Worm (Caenorhabditis elegans) whole organism, mixed stage, embryonic: ENCODE data around the gene ham-1.

ENCODE experiments used
- blmp-1 ChIP-seq: fragments of 150-350 bp; optimal IDR thresholded peaks from 2 replicates; lab custom pipeline; 2014; ENCODE audit warnings: missing biosample characterization, missing genetic modification characterization
- ceh-39 ChIP-seq: fragments of 150-350 bp; optimal IDR thresholded peaks from 2 replicates; lab custom pipeline; 2014; ENCODE audit warnings: missing biosample characterization, missing genetic modification characterization
- drap-1 ChIP-seq: fragments of 200-800 bp; sonication (Bioruptor generic); optimal IDR thresholded peaks from 3 replicates; lab custom pipeline; 2018; ENCODE audit warnings: mild to moderate bottlenecking, missing genetic modification characterization, missing compliant biosample characterization
- elt-3 ChIP-seq: fragments of 150-350 bp; optimal IDR thresholded peaks from 2 replicates; lab custom pipeline; 2014; ENCODE audit warnings: missing biosample characterization, missing genetic modification characterization
- flh-1 ChIP-seq: fragments of 200-800 bp; sonication (Bioruptor generic); optimal IDR thresholded peaks from 2 replicates; lab custom pipeline; 2018; ENCODE audit warnings: mild to moderate bottlenecking, missing genetic modification characterization, moderate library complexity, missing compliant biosample characterization
- lin-32 ChIP-seq: fragments of 200-800 bp; sonication (Bioruptor generic); optimal IDR thresholded peaks from 2 replicates; lab custom pipeline; 2018; ENCODE audit warnings: mild to moderate bottlenecking, missing genetic modification characterization, missing compliant biosample characterization
- nhr-28 ChIP-seq: fragments of 150-350 bp; optimal IDR thresholded peaks from 2 replicates; lab custom pipeline; 2014; ENCODE audit warnings: missing biosample characterization, missing genetic modification characterization
- nhr-76 ChIP-seq: sonication (generic microtip); optimal IDR thresholded peaks from 2 replicates; lab custom pipeline; 2017; ENCODE audit warnings: missing biosample characterization, missing genetic modification characterization
- pha-4 ChIP-seq: fragments of 150-350 bp; optimal IDR thresholded peaks from 2 replicates; lab custom pipeline; 2018; ENCODE audit warnings: missing biosample characterization, missing genetic modification reagents, missing genetic modification characterization
- sem-2 ChIP-seq: fragments of 200-800 bp; sonication (Bioruptor generic); optimal IDR thresholded peaks from 2 replicates; lab custom pipeline; 2018; ENCODE audit warnings: mild to moderate bottlenecking, missing genetic modification characterization, missing compliant biosample characterization
- unc-120 ChIP-seq: sonication (generic microtip); optimal IDR thresholded peaks from 2 replicates; lab custom pipeline; 2017; ENCODE audit warnings: missing genetic modification characterization, missing compliant biosample characterization; ENCODE audit not compliant: poor library complexity, severe bottlenecking
- unc-39 ChIP-seq: fragments of 150-350 bp; optimal IDR thresholded peaks from 2 replicates; lab custom pipeline; 2014; ENCODE audit warnings: missing biosample characterization, missing genetic modification characterization
- unc-62 ChIP-seq: fragments of 150-350 bp; optimal IDR thresholded peaks from 2 replicates; lab custom pipeline; 2014; ENCODE audit warnings: missing biosample characterization, missing genetic modification reagents, missing genetic modification characterization

ce11 chrIV:12574265-12574664 is 32.3 kb downstream of the ham-1 start:
- TF ChIP-seq pha-4 (tag; lab: Kevin White, UChicago) (no peak), blmp-1 (tag; lab: Kevin White, UChicago) (no peak), unc-120 (tag; lab: Kevin White, UChicago) (no peak), elt-3 (tag; lab: Kevin White, UChicago) (no peak), ceh-39 (tag; lab: Kevin White, UChicago) (no peak), flh-1 (GFP tag; lab: Kevin White, UChicago) (no peak), drap-1 (GFP tag; lab: Kevin White, UChicago) (no peak), unc-39 (tag; lab: Kevin White, UChicago) (no peak), lin-32 (GFP tag; lab: Kevin White, UChicago) (no peak), unc-62 (GFP tag; lab: Kevin White, UChicago) (no peak), nhr-28 (no peak), sem-2 (no peak), nhr-76 (tag; lab: Kevin White, UChicago) (no peak)
